Worm (Caenorhabditis elegans): ENCODE measurements around the gene Y46D2A.1.

DNA sequence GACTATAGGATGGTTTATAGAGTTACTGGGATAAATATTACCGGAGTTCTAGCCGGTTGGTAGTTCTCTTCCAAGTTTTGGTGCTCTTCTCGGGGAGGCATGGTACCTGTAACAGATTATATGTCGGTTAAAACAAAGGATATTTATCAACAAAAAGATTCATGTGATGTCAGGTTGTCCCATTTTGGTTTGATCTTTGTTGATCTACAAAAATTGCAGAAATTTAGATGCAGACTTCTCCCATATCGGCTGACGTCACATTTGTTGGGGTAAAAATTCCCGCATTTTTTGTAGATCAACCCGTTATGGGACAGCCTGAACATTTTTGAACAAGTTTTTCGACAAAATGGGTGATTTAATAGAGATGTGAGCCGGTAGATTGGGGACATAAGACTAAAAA lies 45.7 kb downstream of the Y46D2A.1 start, which contains the start of gene Y49F6C.7:
- TF ChIP-seq ama-1 (optimal IDR thresholded peaks at IDR 0.05) (no peak), elt-3 (tag; optimal IDR thresholded peaks at IDR 0.05) (no peak), mbf-1 (tag; optimal IDR thresholded peaks at IDR 0.05) (no peak)

Measured in whole organism, L2 larva.